Worm (Caenorhabditis elegans): Measurements from ENCODE around the gene nlp-63.

DNA sequence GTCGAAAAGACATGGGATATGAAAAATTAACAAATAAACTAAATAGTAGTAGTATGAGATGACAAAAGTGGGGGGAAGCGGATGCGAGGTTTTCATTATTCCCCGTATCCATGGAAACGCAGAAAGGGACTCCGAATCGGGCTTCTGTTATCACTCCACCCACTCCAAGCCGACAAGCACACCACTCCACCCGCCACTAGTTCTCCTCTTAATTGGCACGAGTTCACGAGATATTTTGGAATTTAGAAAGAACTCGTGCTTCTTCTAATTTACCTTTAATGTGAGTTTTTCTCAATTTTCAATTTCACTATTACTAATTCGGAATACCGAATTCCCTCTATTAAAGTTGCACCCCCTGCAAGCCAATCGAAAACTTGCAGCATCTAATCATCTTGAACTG lies 11.2 kb downstream of the nlp-63 start:
- no peak for TF ChIP-seq nhr-6 (tag; optimal IDR thresholded peaks at IDR 0.05)
- TF ChIP-seq nhr-12 (tag; optimal IDR thresholded peaks at IDR 0.05), result no peak
- no peak for TF ChIP-seq skn-1 (tag; optimal IDR thresholded peaks at IDR 0.05)
- TF ChIP-seq aly-2 (tag; optimal IDR thresholded peaks at IDR 0.05), result no peak
- TF ChIP-seq mbf-1 (tag; optimal IDR thresholded peaks at IDR 0.05), result no peak
- no peak for TF ChIP-seq nhr-25 (tag; optimal IDR thresholded peaks at IDR 0.05)
- TF ChIP-seq sma-3 (GFP tag; optimal IDR thresholded peaks at IDR 0.05), result no peak
